Fruit fly (Drosophila melanogaster) whole organism, pupa: ENCODE measurements around the gene Cyp12a4.

ENCODE experiments used
- CG10348 ChIP-seq: fragments of 200-800 bp; sonication (Bioruptor generic); IDR thresholded peaks from 2 replicates; pipeline ENCODE4 v1.3.6; 2022; ENCODE audit warnings: missing biosample characterization, missing genetic modification characterization
- CG12605 ChIP-seq: fragments of 200-800 bp; sonication (Bioruptor generic); IDR thresholded peaks from 2 replicates; pipeline ENCODE4 v1.3.6; 2022; ENCODE audit warnings: missing biosample characterization, missing genetic modification characterization
- CG13204 ChIP-seq: fragments of 200-800 bp; sonication (Bioruptor generic); optimal IDR thresholded peaks from 2 replicates; lab custom pipeline; 2018; ENCODE audit warnings: missing biosample characterization, mild to moderate bottlenecking, missing genetic modification characterization, moderate library complexity
- CG14655 ChIP-seq: fragments of 200-800 bp; sonication (Bioruptor generic); optimal IDR thresholded peaks from 3 replicates; lab custom pipeline; 2017; ENCODE audit warnings: mild to moderate bottlenecking, missing biosample characterization, missing genetic modification reagents, missing genetic modification characterization
- CG15710 ChIP-seq: fragments of 200-800 bp; sonication (Bioruptor generic); optimal IDR thresholded peaks from 2 replicates; lab custom pipeline; 2018; ENCODE audit warnings: missing biosample characterization, mild to moderate bottlenecking, missing genetic modification characterization, moderate library complexity
- CG17806 ChIP-seq: fragments of 200-800 bp; sonication (Bioruptor generic); optimal IDR thresholded peaks from 2 replicates; lab custom pipeline; 2018; ENCODE audit warnings: missing biosample characterization, mild to moderate bottlenecking, missing genetic modification characterization, moderate library complexity
- CG32121 ChIP-seq: fragments of 200-800 bp; sonication (Bioruptor generic); IDR thresholded peaks from 2 replicates; pipeline ENCODE4 v1.3.6; 2022; ENCODE audit warnings: missing biosample characterization, missing genetic modification characterization
- CG34367 ChIP-seq: fragments of 200-800 bp; sonication (Bioruptor generic); optimal IDR thresholded peaks from 2 replicates; lab custom pipeline; 2018; ENCODE audit warnings: missing biosample characterization, mild to moderate bottlenecking, missing genetic modification characterization
- CG4496 ChIP-seq: fragments of 200-800 bp; sonication (Bioruptor generic); IDR thresholded peaks from 3 replicates; pipeline ENCODE4 v1.3.6; 2022; ENCODE audit warnings: missing biosample characterization, missing genetic modification characterization
- CG8159 ChIP-seq: fragments of 200-800 bp; sonication (Bioruptor generic); optimal IDR thresholded peaks from 3 replicates; lab custom pipeline; 2018; ENCODE audit warnings: missing biosample characterization, mild to moderate bottlenecking, missing genetic modification characterization, moderate library complexity
- CG8301 ChIP-seq: fragments of 200-800 bp; sonication (Bioruptor generic); optimal IDR thresholded peaks from 2 replicates; lab custom pipeline; 2018; ENCODE audit warnings: missing biosample characterization, mild to moderate bottlenecking, missing genetic modification characterization
- CG9948 ChIP-seq: fragments of 200-800 bp; sonication (Bioruptor generic); optimal IDR thresholded peaks from 2 replicates; lab custom pipeline; 2018; ENCODE audit warnings: missing biosample characterization, mild to moderate bottlenecking, missing genetic modification characterization, moderate library complexity
- D1 ChIP-seq: fragments of 200-800 bp; sonication (Bioruptor generic); optimal IDR thresholded peaks from 2 replicates; lab custom pipeline; 2018; ENCODE audit warnings: missing biosample characterization, mild to moderate bottlenecking, missing genetic modification characterization, moderate library complexity
- EcR ChIP-seq: fragments of 200-800 bp; sonication (Bioruptor generic); optimal IDR thresholded peaks from 3 replicates; lab custom pipeline; 2019; ENCODE audit warnings: missing biosample characterization, missing genetic modification characterization, mild to moderate bottlenecking, moderate library complexity, missing genetic modification reagents
- Ets98B ChIP-seq: fragments of 200-800 bp; sonication (Bioruptor generic); IDR thresholded peaks from 2 replicates; pipeline ENCODE4 v1.3.6; 2022; ENCODE audit warnings: missing biosample characterization, missing genetic modification characterization
- Pif1A ChIP-seq: fragments of 200-800 bp; sonication (Bioruptor generic); optimal IDR thresholded peaks from 3 replicates; lab custom pipeline; 2016; ENCODE audit warnings: missing biosample characterization, missing genetic modification characterization
- Pif1B ChIP-seq: fragments of 200-800 bp; sonication (Bioruptor generic); optimal IDR thresholded peaks from 3 replicates; lab custom pipeline; 2016; ENCODE audit warnings: missing biosample characterization, missing genetic modification characterization
- Snoo ChIP-seq: fragments of 200-800 bp; sonication (Bioruptor generic); optimal IDR thresholded peaks from 3 replicates; lab custom pipeline; 2017; ENCODE audit warnings: missing biosample characterization, mild to moderate bottlenecking, missing genetic modification characterization, inconsistent platforms
- fd96Ca ChIP-seq: fragments of 200-800 bp; sonication (Bioruptor generic); IDR thresholded peaks from 3 replicates; pipeline ENCODE4 v1.3.6; 2022; ENCODE audit warnings: missing biosample characterization, missing genetic modification characterization
- gl ChIP-seq: fragments of 200-800 bp; sonication (Bioruptor generic); optimal IDR thresholded peaks from 2 replicates; lab custom pipeline; 2018; ENCODE audit warnings: missing biosample characterization, mild to moderate bottlenecking, missing genetic modification characterization
- rn ChIP-seq: fragments of 200-800 bp; sonication (Bioruptor generic); IDR thresholded peaks from 2 replicates; pipeline ENCODE4 v1.3.6; 2022; ENCODE audit warnings: missing biosample characterization, missing genetic modification characterization

The Cyp12a4 gene

dm6 chr3R:19132146-19132833 lies 2.7 kb upstream of the Cyp12a4 start, which contains the start of gene Cyp12a5:
Cyp12a5 (plus strand) TSS chr3R:19132648.
- no peak for TF ChIP-seq CG17806 (tag; lab: Kevin White, UChicago)
- no peak for TF ChIP-seq Ets98B
- TF ChIP-seq CG8159 (tag; lab: Kevin White, UChicago) = no peak
- TF ChIP-seq CG15710 (tag; lab: Kevin White, UChicago) = no peak
- no peak for TF ChIP-seq D1
- TF ChIP-seq rn (GFP tag; lab: Robert Waterston, UW) = no peak
- no peak for TF ChIP-seq EcR (GFP tag; lab: Kevin White, UChicago)
- no peak for TF ChIP-seq CG32121 (GFP tag; lab: Robert Waterston, UW)
- no peak for TF ChIP-seq fd96Ca (GFP tag; lab: Robert Waterston, UW)
- no peak for TF ChIP-seq Pif1B (GFP tag; lab: Kevin White, UChicago)

- TF ChIP-seq CG14655 (peak; percentile 82), gl (tag; lab: Kevin White, UChicago) (peak; percentile 94), CG8159 (tag; lab: Kevin White, UChicago) (peak; percentile 63), CG15710 (tag; lab: Kevin White, UChicago) (peak; percentile 48), CG4496 (GFP tag; lab: Robert Waterston, UW) (peak; percentile 90), CG9948 (tag; lab: Kevin White, UChicago) (peak; percentile 37), CG34367 (tag; lab: Kevin White, UChicago) (peak; percentile 40), Pif1B (GFP tag; lab: Kevin White, UChicago) (peak; percentile 84), D1 (no peak), CG13204 (GFP tag; lab: Kevin White, UChicago) (peak; percentile 92), Pif1A (GFP tag; lab: Kevin White, UChicago) (peak; percentile 87), CG12605 (GFP tag; lab: Robert Waterston, UW) (peak; percentile 89), CG32121 (GFP tag; lab: Robert Waterston, UW) (peak; percentile 82), Ets98B (peak; percentile 81; the same call in 1 of the 2 replicates), CG17806 (tag; lab: Kevin White, UChicago) (peak; percentile 40), EcR (GFP tag; lab: Kevin White, UChicago) (peak; percentile 27), CG10348 (0 out of 2 replicates have a peak, but pooled peaks have one; percentile 7), fd96Ca (GFP tag; lab: Robert Waterston, UW) (peak; percentile 74), rn (GFP tag; lab: Robert Waterston, UW) (no peak), CG8301 (tag; lab: Kevin White, UChicago) (peak; percentile 76), Snoo (tag; lab: Kevin White, UChicago) (peak; percentile 77)
These were observed 12.7 kb downstream of the Cyp12a4 start, which contains the start of gene Ppcs for dm6 chr3R:19147511-19148239. Ppcs (minus strand) TSS chr3R:19147910.

dm6 chr3R:19150856-19151651 lies 16.1 kb downstream of the Cyp12a4 start:
- TF ChIP-seq CG17806 (tag; lab: Kevin White, UChicago) (no peak), CG15710 (tag; lab: Kevin White, UChicago) (no peak), Snoo (tag; lab: Kevin White, UChicago) (no peak), CG4496 (GFP tag; lab: Robert Waterston, UW) (no peak)

dm6 chr3R:19151848-19152787 lies 17.2 kb downstream of the Cyp12a4 start:
- no peak for TF ChIP-seq fd96Ca (GFP tag; lab: Robert Waterston, UW)
- no peak for TF ChIP-seq Pif1B (GFP tag; lab: Kevin White, UChicago)
- TF ChIP-seq CG9948 (tag; lab: Kevin White, UChicago) = no peak
- TF ChIP-seq Snoo (tag; lab: Kevin White, UChicago) = peak; percentile 13
- TF ChIP-seq gl (tag; lab: Kevin White, UChicago) = no peak
- no peak for TF ChIP-seq D1
- TF ChIP-seq CG14655 = no peak
- TF ChIP-seq rn (GFP tag; lab: Robert Waterston, UW) = no peak
- TF ChIP-seq CG15710 (tag; lab: Kevin White, UChicago) = peak; percentile 2
- TF ChIP-seq Pif1A (GFP tag; lab: Kevin White, UChicago) = peak; percentile 14
- peak; percentile 62 for TF ChIP-seq CG32121 (GFP tag; lab: Robert Waterston, UW)
- TF ChIP-seq EcR (GFP tag; lab: Kevin White, UChicago) = no peak
- peak; percentile 44; the same call in 1 of the 3 replicates for TF ChIP-seq CG4496 (GFP tag; lab: Robert Waterston, UW)
- TF ChIP-seq CG10348 = no peak
- TF ChIP-seq CG8159 (tag; lab: Kevin White, UChicago) = peak; percentile 9
- no peak for TF ChIP-seq CG34367 (tag; lab: Kevin White, UChicago)
- no peak for TF ChIP-seq CG13204 (GFP tag; lab: Kevin White, UChicago)
- TF ChIP-seq CG17806 (tag; lab: Kevin White, UChicago) = no peak
- peak; percentile 67 for TF ChIP-seq Ets98B
- peak; percentile 45; the same call in 1 of the 2 replicates for TF ChIP-seq CG12605 (GFP tag; lab: Robert Waterston, UW)
- no peak for TF ChIP-seq CG8301 (tag; lab: Kevin White, UChicago)
